Worm (Caenorhabditis elegans) whole organism, L1 larva: ENCODE data around the gene sulp-7.
A peak's percentile ranks its signal among the peaks of the same experiment; 100 is the strongest.

Source experiments
- C04F5.9 ChIP-seq: sonication (generic microtip); optimal IDR thresholded peaks from 2 replicates; lab custom pipeline; 2016; ENCODE audit warnings: missing genetic modification characterization, missing compliant biosample characterization
- Y116A8C.19 ChIP-seq: sonication (generic microtip); optimal IDR thresholded peaks from 2 replicates; lab custom pipeline; 2016; ENCODE audit warnings: missing compliant biosample characterization, missing genetic modification characterization, borderline replicate concordance
- aha-1 ChIP-seq: fragments of 150-350 bp; optimal IDR thresholded peaks from 2 replicates; lab custom pipeline; 2014; ENCODE audit warnings: missing biosample characterization, missing genetic modification characterization
- alr-1 ChIP-seq: fragments of 200-800 bp; sonication (Bioruptor generic); optimal IDR thresholded peaks from 2 replicates; lab custom pipeline; 2018; ENCODE audit warnings: borderline replicate concordance, mild to moderate bottlenecking, missing genetic modification characterization, missing compliant biosample characterization
- aly-2 ChIP-seq: fragments of 150-350 bp; optimal IDR thresholded peaks from 2 replicates; lab custom pipeline; 2014; ENCODE audit warnings: missing biosample characterization, missing genetic modification characterization
- ama-1 ChIP-seq: fragments of 150-350 bp; optimal IDR thresholded peaks from 2 replicates; lab custom pipeline; 2014
- ceh-63 ChIP-seq: fragments of 200-800 bp; sonication (Bioruptor generic); optimal IDR thresholded peaks from 2 replicates; lab custom pipeline; 2018; ENCODE audit warnings: mild to moderate bottlenecking, missing genetic modification characterization, missing compliant biosample characterization
- ceh-82 ChIP-seq, 3 experiments: fragments of 150-350 bp in 1 of 3; sonication (generic microtip) in 2 of 3; optimal IDR thresholded peaks; 2 replicates each; lab custom pipeline; 2014 to 2017; ENCODE audit warnings: missing biosample characterization in 3 of 3, missing genetic modification characterization in 3 of 3
- ceh-88 ChIP-seq: fragments of 200-800 bp; sonication (Bioruptor generic); IDR thresholded peaks from 2 replicates; pipeline ENCODE4 v1.3.6; 2022; ENCODE audit warnings: missing genetic modification characterization, missing compliant biosample characterization
- ceh-90 ChIP-seq: sonication (generic microtip); optimal IDR thresholded peaks from 2 replicates; lab custom pipeline; 2016; ENCODE audit warnings: missing genetic modification characterization, missing compliant biosample characterization
- dpl-1 ChIP-seq, 3 experiments: fragments of 150-350 bp in 2 of 3; sonication (generic microtip) in 1 of 3; optimal IDR thresholded peaks; 2 replicates each; lab custom pipeline; 2014 to 2017; ENCODE audit warnings: missing biosample characterization in 3 of 3, missing genetic modification characterization in 3 of 3, missing genetic modification reagents in 3 of 3
- efl-3 ChIP-seq: fragments of 200-800 bp; sonication (Bioruptor generic); optimal IDR thresholded peaks from 2 replicates; lab custom pipeline; 2018; ENCODE audit warnings: mild to moderate bottlenecking, missing genetic modification characterization, missing compliant biosample characterization
- egl-13 ChIP-seq: sonication (generic microtip); optimal IDR thresholded peaks from 2 replicates; lab custom pipeline; 2016; ENCODE audit warnings: missing genotype, missing genetic modification reagents, missing genetic modification characterization, missing compliant biosample characterization
- egl-27 ChIP-seq, 2 experiments: fragments of 150-350 bp in 1 of 2; sonication (generic microtip); optimal IDR thresholded peaks; 3 replicates each; lab custom pipeline; 2017 to 2018; ENCODE audit warnings: missing biosample characterization in 2 of 2, missing genetic modification characterization in 2 of 2, missing genetic modification reagents in 2 of 2
- elt-2 ChIP-seq: sonication (generic microtip); optimal IDR thresholded peaks from 2 replicates; lab custom pipeline; 2016; ENCODE audit warnings: missing genetic modification characterization, mild to moderate bottlenecking, inconsistent platforms, missing compliant biosample characterization, missing genetic modification reagents
- fkh-4 ChIP-seq: sonication (generic microtip); optimal IDR thresholded peaks from 2 replicates; lab custom pipeline; 2016; ENCODE audit warnings: missing compliant biosample characterization, missing genetic modification characterization, borderline replicate concordance
- hpl-2 ChIP-seq: fragments of 150-350 bp; optimal IDR thresholded peaks from 2 replicates; lab custom pipeline; 2014; ENCODE audit warnings: missing biosample characterization, missing genetic modification reagents, missing genetic modification characterization
- lin-14 ChIP-seq: fragments of 200-800 bp; sonication (Bioruptor generic); optimal IDR thresholded peaks from 2 replicates; lab custom pipeline; 2018; ENCODE audit warnings: mild to moderate bottlenecking, missing genetic modification characterization, moderate library complexity, missing compliant biosample characterization
- lin-15B ChIP-seq: fragments of 150-350 bp; sonication (generic microtip); optimal IDR thresholded peaks from 3 replicates; lab custom pipeline; 2014; ENCODE audit warnings: missing biosample characterization, missing genetic modification characterization
- lin-35 ChIP-seq, 2 experiments: fragments of 150-350 bp; optimal IDR thresholded peaks; 2 replicates each; lab custom pipeline; 2014; ENCODE audit warnings: missing biosample characterization in 2 of 2, missing genetic modification characterization in 2 of 2, missing genetic modification reagents in 2 of 2
- lir-3 ChIP-seq: sonication (generic microtip); optimal IDR thresholded peaks from 2 replicates; lab custom pipeline; 2016; ENCODE audit warnings: mild to moderate bottlenecking, missing genetic modification characterization, moderate library complexity, missing compliant biosample characterization; ENCODE audit not compliant: poor library complexity
- lsy-2 ChIP-seq, 2 experiments: fragments of 150-350 bp; optimal IDR thresholded peaks; 2 replicates each; lab custom pipeline; 2014; ENCODE audit warnings: missing biosample characterization in 2 of 2, missing genetic modification characterization in 2 of 2
- nhr-11 ChIP-seq: fragments of 150-350 bp; optimal IDR thresholded peaks from 2 replicates; lab custom pipeline; 2014; ENCODE audit warnings: missing biosample characterization, missing genetic modification characterization
- nhr-12 ChIP-seq: sonication (generic microtip); optimal IDR thresholded peaks from 2 replicates; lab custom pipeline; 2017; ENCODE audit warnings: missing biosample characterization, missing genetic modification characterization
- nhr-20 ChIP-seq: sonication (generic microtip); optimal IDR thresholded peaks from 2 replicates; lab custom pipeline; 2016; ENCODE audit warnings: mild to moderate bottlenecking, missing genetic modification characterization, missing compliant biosample characterization
- nhr-237 ChIP-seq: fragments of 150-350 bp; optimal IDR thresholded peaks from 2 replicates; lab custom pipeline; 2014; ENCODE audit warnings: missing biosample characterization, missing genetic modification characterization
- nhr-47 ChIP-seq: sonication (generic microtip); optimal IDR thresholded peaks from 2 replicates; lab custom pipeline; 2016; ENCODE audit warnings: mild to moderate bottlenecking, missing genetic modification characterization, moderate library complexity, missing compliant biosample characterization
- nhr-76 ChIP-seq: sonication (generic microtip); optimal IDR thresholded peaks from 2 replicates; lab custom pipeline; 2017; ENCODE audit warnings: missing biosample characterization, missing genetic modification characterization
- nhr-77 ChIP-seq: fragments of 150-350 bp; optimal IDR thresholded peaks from 2 replicates; lab custom pipeline; 2014; ENCODE audit warnings: missing biosample characterization, missing genetic modification characterization
- nhr-84 ChIP-seq: sonication (generic microtip); optimal IDR thresholded peaks from 2 replicates; lab custom pipeline; 2017; ENCODE audit warnings: missing biosample characterization, missing genetic modification characterization
- nhr-85 ChIP-seq: sonication (generic microtip); peaks from one replicate; lab custom pipeline; 2016; ENCODE audit warnings: missing genetic modification characterization, inconsistent platforms, missing compliant biosample characterization
- pag-3 ChIP-seq: sonication (generic microtip); optimal IDR thresholded peaks from 2 replicates; lab custom pipeline; 2017; ENCODE audit warnings: missing genetic modification characterization, mild to moderate bottlenecking, missing compliant biosample characterization, antibody characterized with exemption, borderline replicate concordance; ENCODE audit not compliant: insufficient read depth
- skn-1 ChIP-seq: fragments of 150-350 bp; optimal IDR thresholded peaks from 2 replicates; lab custom pipeline; 2014; ENCODE audit warnings: missing biosample characterization, missing genetic modification characterization
- snu-23 ChIP-seq: sonication (generic microtip); optimal IDR thresholded peaks from 2 replicates; lab custom pipeline; 2016; ENCODE audit warnings: missing genetic modification characterization, missing compliant biosample characterization
- sup-37 ChIP-seq: fragments of 200-800 bp; sonication (Bioruptor generic); optimal IDR thresholded peaks from 2 replicates; lab custom pipeline; 2018; ENCODE audit warnings: mild to moderate bottlenecking, missing genetic modification characterization, missing compliant biosample characterization
- tbx-2 ChIP-seq: sonication (generic microtip); optimal IDR thresholded peaks from 2 replicates; lab custom pipeline; 2016; ENCODE audit warnings: missing genetic modification characterization, missing compliant biosample characterization
- tlp-1 ChIP-seq: fragments of 150-350 bp; optimal IDR thresholded peaks from 2 replicates; lab custom pipeline; 2014; ENCODE audit warnings: missing biosample characterization, missing genetic modification characterization
- unc-130 ChIP-seq: fragments of 150-350 bp; optimal IDR thresholded peaks from 2 replicates; lab custom pipeline; 2017; ENCODE audit warnings: missing biosample characterization, missing genetic modification characterization, inconsistent platforms
- unc-30 ChIP-seq: sonication (generic microtip); optimal IDR thresholded peaks from 2 replicates; lab custom pipeline; 2017; ENCODE audit warnings: missing biosample characterization, missing genetic modification characterization
- unc-62 ChIP-seq: fragments of 150-350 bp; optimal IDR thresholded peaks from 2 replicates; lab custom pipeline; 2014; ENCODE audit warnings: missing biosample characterization, missing genetic modification reagents, missing genetic modification characterization
- unc-86 ChIP-seq: sonication (generic microtip); optimal IDR thresholded peaks from 2 replicates; lab custom pipeline; 2016; ENCODE audit warnings: missing genetic modification characterization, missing compliant biosample characterization
- vab-15 ChIP-seq: sonication (generic microtip); optimal IDR thresholded peaks from 2 replicates; lab custom pipeline; 2017; ENCODE audit warnings: missing genotype, mild to moderate bottlenecking, missing genetic modification characterization, missing compliant biosample characterization
- zag-1 ChIP-seq: fragments of 150-350 bp; optimal IDR thresholded peaks from 2 replicates; lab custom pipeline; 2014; ENCODE audit warnings: missing biosample characterization, missing genetic modification characterization
- zip-4 ChIP-seq: fragments of 200-800 bp; sonication (Bioruptor generic); optimal IDR thresholded peaks from 2 replicates; lab custom pipeline; 2018; ENCODE audit warnings: mild to moderate bottlenecking, missing genetic modification characterization, moderate library complexity, missing compliant biosample characterization
- ztf-4 ChIP-seq: fragments of 150-350 bp; optimal IDR thresholded peaks from 2 replicates; lab custom pipeline; 2014; ENCODE audit warnings: missing biosample characterization, missing genetic modification characterization

sulp-7 gene

ce11 chrX:11031047-11031695 is 49.3 kb upstream of the sulp-7 start (continued):
- peak; percentile 33 for TF ChIP-seq ceh-63 (GFP tag; lab: Kevin White, UChicago)
- peak; percentile 73 for TF ChIP-seq skn-1
- peak; percentile 38 for TF ChIP-seq C04F5.9 (tag; lab: Kevin White, UChicago)
- TF ChIP-seq zip-4, result peak; percentile 69
- peak; percentile 65 for TF ChIP-seq unc-130 (tag; lab: Kevin White, UChicago)
- TF ChIP-seq dpl-1 (GFP tag; optimal IDR thresholded peaks at IDR 0.05; lab: Kevin White, UChicago), result peak; percentile 32 to 51 (median 40)
- peak; percentile 78 for TF ChIP-seq efl-3 (GFP tag; lab: Kevin White, UChicago)
- TF ChIP-seq egl-13, result peak; percentile 91
- TF ChIP-seq alr-1 (tag; lab: Kevin White, UChicago), result no peak
- peak; percentile 93 for TF ChIP-seq unc-86 (tag; lab: Kevin White, UChicago)
- no peak for TF ChIP-seq nhr-84 (tag; lab: Kevin White, UChicago)
- TF ChIP-seq nhr-77, result peak; percentile 91
- peak; percentile 82 for TF ChIP-seq aha-1 (tag; lab: Kevin White, UChicago)
- TF ChIP-seq sup-37 (GFP tag; lab: Kevin White, UChicago), result peak; percentile 56
- no peak for TF ChIP-seq unc-62 (GFP tag; lab: Kevin White, UChicago)
- TF ChIP-seq nhr-237, result peak; percentile 47
- TF ChIP-seq zag-1 (tag; lab: Kevin White, UChicago), result peak; percentile 72
- peak; percentile 75 to 89 for TF ChIP-seq lsy-2 (tag; optimal IDR thresholded peaks at IDR 0.05; lab: Kevin White, UChicago)
- TF ChIP-seq egl-27 (tag; optimal IDR thresholded peaks at IDR 0.05; lab: Kevin White, UChicago), result peak; percentile 63 to 67
- peak; percentile 94 for TF ChIP-seq nhr-47
- TF ChIP-seq ceh-90 (tag; lab: Kevin White, UChicago), result peak; percentile 51
- TF ChIP-seq ceh-88 (GFP tag; lab: Robert Waterston, UW), result peak; percentile 69
- TF ChIP-seq unc-30 (tag; lab: Kevin White, UChicago), result no peak
- TF ChIP-seq ceh-82 (tag; optimal IDR thresholded peaks at IDR 0.05; lab: Kevin White, UChicago), result peak; percentile 38 to 77 (median 72)
- peak; percentile 65 for TF ChIP-seq pag-3 (tag; lab: Kevin White, UChicago)
- TF ChIP-seq tlp-1 (tag; lab: Kevin White, UChicago), result no peak
- TF ChIP-seq nhr-85 (tag; lab: Kevin White, UChicago), result peak; percentile 97
- peak; percentile 1 for TF ChIP-seq Y116A8C.19 (tag; lab: Kevin White, UChicago)
- peak; percentile 40 for TF ChIP-seq nhr-76 (tag; lab: Kevin White, UChicago)
- peak; percentile 59 to 75 for TF ChIP-seq lin-35 (GFP tag; optimal IDR thresholded peaks at IDR 0.05; lab: Kevin White, UChicago)
- TF ChIP-seq ztf-4 (tag; lab: Kevin White, UChicago), result peak; percentile 86
- peak; percentile 39 for TF ChIP-seq hpl-2 (GFP tag; lab: Kevin White, UChicago)
- TF ChIP-seq nhr-12, result no peak
- peak; percentile 4 for TF ChIP-seq aly-2 (tag; lab: Kevin White, UChicago)
- peak; percentile 86 for TF ChIP-seq lir-3 (tag; lab: Kevin White, UChicago)
- TF ChIP-seq nhr-20 (tag; lab: Kevin White, UChicago), result peak; percentile 96
- TF ChIP-seq snu-23 (GFP tag; lab: Kevin White, UChicago), result peak; percentile 97
- no peak for TF ChIP-seq vab-15
- peak; percentile 43 for TF ChIP-seq fkh-4
- peak; percentile 10 for TF ChIP-seq lin-15B
- peak; percentile 97 for TF ChIP-seq tbx-2 (tag; lab: Kevin White, UChicago)
- TF ChIP-seq lin-14 (GFP tag; lab: Kevin White, UChicago), result peak; percentile 99
- TF ChIP-seq elt-2 (tag; lab: Kevin White, UChicago), result peak; percentile 65
- peak; percentile 76 for TF ChIP-seq nhr-11 (tag; lab: Kevin White, UChicago)
- peak; percentile 19 for TF ChIP-seq ama-1
